Worm (Caenorhabditis elegans) whole organism, midembryonic: ENCODE data around the gene F47G9.4.

Source experiments
- T22C8.4 ChIP-seq: fragments of 200-800 bp; sonication (Bioruptor generic); IDR thresholded peaks from 2 replicates; pipeline ENCODE4 v1.3.6; 2022; ENCODE audit warnings: missing genetic modification characterization, missing compliant biosample characterization
- cog-1 ChIP-seq: sonication (generic microtip); optimal IDR thresholded peaks from 2 replicates; lab custom pipeline; 2016; ENCODE audit warnings: missing genetic modification characterization, missing compliant biosample characterization
- flt-1 ChIP-seq: fragments of 200-800 bp; sonication (Bioruptor generic); IDR thresholded peaks from 2 replicates; pipeline ENCODE4 v1.3.6; 2022; ENCODE audit warnings: missing genetic modification characterization, missing compliant biosample characterization
- klf-2 ChIP-seq: fragments of 200-800 bp; sonication (Bioruptor generic); conservative IDR thresholded peaks from 2 replicates; pipeline ENCODE4 v1.3.6; 2022; ENCODE audit warnings: missing genetic modification reagents, missing genetic modification characterization, missing compliant biosample characterization
- med-1 ChIP-seq: sonication (generic microtip); optimal IDR thresholded peaks from 2 replicates; lab custom pipeline; 2017; ENCODE audit warnings: missing genetic modification characterization, mild to moderate bottlenecking, missing compliant biosample characterization, antibody characterized with exemption, missing genetic modification reagents; ENCODE audit not compliant: insufficient read depth
- tab-1 ChIP-seq: fragments of 200-800 bp; sonication (Bioruptor generic); IDR thresholded peaks from 2 replicates; pipeline ENCODE4 v1.3.6; 2022; ENCODE audit warnings: missing genetic modification characterization, missing compliant biosample characterization
- ztf-23 ChIP-seq: fragments of 200-800 bp; sonication (Bioruptor generic); IDR thresholded peaks from 2 replicates; pipeline ENCODE4 v1.3.6; 2022; ENCODE audit warnings: missing genetic modification reagents, missing genetic modification characterization, missing compliant biosample characterization
- ztf-29 ChIP-seq: fragments of 200-800 bp; sonication (Bioruptor generic); IDR thresholded peaks from 2 replicates; pipeline ENCODE4 v1.3.6; 2022; ENCODE audit warnings: missing genetic modification reagents, missing genetic modification characterization, missing compliant biosample characterization

DNA sequence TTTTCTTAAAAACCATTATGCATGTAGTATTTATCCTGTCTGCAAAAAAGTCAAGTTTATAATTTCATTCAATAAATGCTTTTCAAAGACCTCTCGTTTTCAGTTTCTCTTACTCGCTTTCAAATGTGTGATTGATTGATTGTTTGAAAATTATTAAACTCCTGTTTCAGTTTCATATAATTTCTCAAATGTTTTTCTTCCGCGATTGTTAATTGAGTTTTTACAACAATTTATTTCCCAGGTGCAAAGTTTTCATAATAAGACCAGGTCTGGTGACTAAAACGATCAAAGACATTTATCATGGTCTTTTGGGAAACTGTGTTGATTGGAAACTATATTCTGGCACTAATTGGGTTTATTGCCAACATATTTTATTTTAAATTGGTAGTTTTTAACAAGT lies 27.2 kb downstream of the F47G9.4 start, which contains the start of gene T03F7.6:
- TF ChIP-seq med-1 (no peak), flt-1 (no peak), cog-1 (tag; lab: Kevin White, UChicago) (no peak), tab-1 (GFP tag; lab: Robert Waterston, UW) (no peak), klf-2 (GFP tag; lab: Robert Waterston, UW) (no peak), ztf-29 (no peak), ztf-23 (GFP tag; lab: Robert Waterston, UW) (no peak), T22C8.4 (GFP tag; lab: Robert Waterston, UW) (no peak)
